Worm (Caenorhabditis elegans): Measurements from ENCODE around the gene rpl-12.
A peak's percentile ranks its signal among the peaks of the same experiment; 100 is the strongest.

Gene rpl-12

ce11 chrIV:13240078-13240841, at the start of gene rpl-12 (continued):
- TF ChIP-seq F23B12.7 (tag; optimal IDR thresholded peaks at IDR 0.05; ENCODE audit: insufficient read depth) (peak; percentile 97), chd-7 (tag; optimal IDR thresholded peaks at IDR 0.05) (peak; percentile 90), nfya-2 (GFP tag; IDR thresholded peaks at IDR 0.05) (no peak), zim-3 (tag; optimal IDR thresholded peaks at IDR 0.05) (peak; percentile 55), C06A6.2 (GFP tag; conservative IDR thresholded peaks at IDR 0.05) (peak; percentile 94), nhr-27 (tag; optimal IDR thresholded peaks at IDR 0.05) (peak; percentile 7), egl-44 (GFP tag; IDR thresholded peaks at IDR 0.05) (peak; percentile 78; the same call in 1 of the 2 replicates), ztf-22 (GFP tag; optimal IDR thresholded peaks at IDR 0.05) (peak; percentile 78), rcor-1 (GFP tag; IDR thresholded peaks at IDR 0.05) (peak; percentile 98), ztf-26 (tag; optimal IDR thresholded peaks at IDR 0.05) (peak; percentile 97), dox-1 (GFP tag; IDR thresholded peaks at IDR 0.05) (peak; percentile 99), him-1 (tag; optimal IDR thresholded peaks at IDR 0.05) (peak; percentile 66), K12H6.12 (tag; optimal IDR thresholded peaks at IDR 0.05) (peak; percentile 97), lin-54 (GFP tag; optimal IDR thresholded peaks at IDR 0.05) (peak; percentile 100), nfyb-1 (GFP tag; IDR thresholded peaks at IDR 0.05) (peak; percentile 98), B0019.2 (GFP tag; conservative IDR thresholded peaks at IDR 0.05) (peak; percentile 85), sdz-38 (tag; optimal IDR thresholded peaks at IDR 0.05) (no peak), efl-1 (GFP tag; optimal IDR thresholded peaks at IDR 0.05) (peak; percentile 92), mxl-1 (tag; optimal IDR thresholded peaks at IDR 0.05) (no peak), unc-62 (GFP tag; optimal IDR thresholded peaks at IDR 0.05) (peak; percentile 88), ama-1 (optimal IDR thresholded peaks at IDR 0.05) (no peak), ama-1 (GFP tag; optimal IDR thresholded peaks at IDR 0.05) (no peak), K11D2.4 (GFP tag; IDR thresholded peaks at IDR 0.05) (peak; percentile 97), bed-2 (GFP tag; IDR thresholded peaks at IDR 0.05) (no peak), gei-17 (GFP tag; optimal IDR thresholded peaks at IDR 0.05) (peak; percentile 86), pbrm-1 (GFP tag; IDR thresholded peaks at IDR 0.05) (peak; percentile 98), repo-1 (tag; optimal IDR thresholded peaks at IDR 0.05) (peak; percentile 96), ceh-91 (GFP tag; IDR thresholded peaks at IDR 0.05) (peak; percentile 95), ceh-27 (GFP tag; optimal IDR thresholded peaks at IDR 0.05) (peak; percentile 98), mel-28 (tag; optimal IDR thresholded peaks at IDR 0.05; ENCODE audit: borderline replicate concordance) (peak; percentile 83), mes-4 (tag; optimal IDR thresholded peaks at IDR 0.05) (no peak), ztf-3 (GFP tag; optimal IDR thresholded peaks at IDR 0.05) (peak; percentile 60), nfya-1 (tag; optimal IDR thresholded peaks at IDR 0.05; ENCODE audit: borderline replicate concordance, insufficient read depth) (no peak), hlh-26 (GFP tag; conservative IDR thresholded peaks at IDR 0.05) (no peak), sea-2 (GFP tag; IDR thresholded peaks at IDR 0.05) (peak; percentile 77; the same call in 1 of the 2 replicates), lin-40 (tag; optimal IDR thresholded peaks at IDR 0.05) (peak; percentile 98), rpc-1 (optimal IDR thresholded peaks at IDR 0.05) (no peak), rpc-1 (tag; optimal IDR thresholded peaks at IDR 0.05) (no peak), B0336.3 (GFP tag; IDR thresholded peaks at IDR 0.05) (peak; percentile 95), hsf-1 (GFP tag; IDR thresholded peaks at IDR 0.05) (peak; percentile 87), lin-35 (GFP tag; optimal IDR thresholded peaks at IDR 0.05) (peak; percentile 73 to 99 (median 85)), D2030.7 (GFP tag; IDR thresholded peaks at IDR 0.05) (peak; percentile 94), ZK185.1 (tag; optimal IDR thresholded peaks at IDR 0.05; ENCODE audit: poor library complexity, severe bottlenecking) (peak; percentile 96), ztf-18 (tag; optimal IDR thresholded peaks at IDR 0.05) (peak; percentile 69), let-607 (tag; optimal IDR thresholded peaks at IDR 0.05) (peak; percentile 89 to 96), snpc-1.3 (tag; optimal IDR thresholded peaks at IDR 0.05; ENCODE audit: insufficient read depth) (peak; percentile 93), aptf-2 (GFP tag; conservative IDR thresholded peaks at IDR 0.05) (peak; percentile 68), T26A5.8 (tag; optimal IDR thresholded peaks at IDR 0.05) (no peak)
